Worm (Caenorhabditis elegans): ENCODE measurements around the gene F58E2.3.

Gene F58E2.3

ce11 chrIV:3452516-3452915 is 14.7 kb upstream of the F58E2.3 start:
- TF ChIP-seq egl-5 (tag; optimal IDR thresholded peaks at IDR 0.05) (no peak), daf-12 (tag; optimal IDR thresholded peaks at IDR 0.05) (no peak), ceh-9 (tag; optimal IDR thresholded peaks at IDR 0.05) (no peak), lsy-12 (tag; optimal IDR thresholded peaks at IDR 0.05) (no peak), unc-62 (GFP tag; optimal IDR thresholded peaks at IDR 0.05) (no peak), nhr-23 (tag; optimal IDR thresholded peaks at IDR 0.05) (no peak), nhr-25 (tag; optimal IDR thresholded peaks at IDR 0.05) (no peak), ceh-28 (tag; optimal IDR thresholded peaks at IDR 0.05) (no peak), eor-1 (tag; optimal IDR thresholded peaks at IDR 0.05) (no peak), egl-27 (tag; optimal IDR thresholded peaks at IDR 0.05) (no peak), nhr-77 (tag; optimal IDR thresholded peaks at IDR 0.05) (no peak)

- no peak for TF ChIP-seq mml-1 (tag; optimal IDR thresholded peaks at IDR 0.05)
- no peak for TF ChIP-seq ztf-11 (tag; optimal IDR thresholded peaks at IDR 0.05)
- no peak for TF ChIP-seq nhr-77 (tag; optimal IDR thresholded peaks at IDR 0.05)
- TF ChIP-seq egl-27 (tag; optimal IDR thresholded peaks at IDR 0.05): no peak
- no peak for TF ChIP-seq aly-2 (tag; optimal IDR thresholded peaks at IDR 0.05)
- no peak for TF ChIP-seq pqm-1 (tag; optimal IDR thresholded peaks at IDR 0.05)
- no peak for TF ChIP-seq fkh-2 (tag; optimal IDR thresholded peaks at IDR 0.05)
- TF ChIP-seq hmg-11 (tag; optimal IDR thresholded peaks at IDR 0.05): no peak
- TF ChIP-seq nhr-11 (tag; optimal IDR thresholded peaks at IDR 0.05): no peak
Measured at ce11 chrIV:3453346-3453745, 13.9 kb upstream of the F58E2.3 start, which contains the start of gene srz-23. srz-23 (plus strand) TSS chrIV:3453608.

ce11 chrIV:3463254-3463653 is 4.0 kb upstream of the F58E2.3 start, which contains the start of gene F58E2.4:
F58E2.4 (plus strand) TSS chrIV:3463387.
- no peak for TF ChIP-seq nhr-25 (tag; optimal IDR thresholded peaks at IDR 0.05)
- TF ChIP-seq sea-2 (GFP tag; optimal IDR thresholded peaks at IDR 0.05): no peak
- TF ChIP-seq egl-27 (tag; optimal IDR thresholded peaks at IDR 0.05): no peak
- no peak for TF ChIP-seq pha-4 (tag; optimal IDR thresholded peaks at IDR 0.05)
- TF ChIP-seq aly-2 (tag; optimal IDR thresholded peaks at IDR 0.05): no peak
- no peak for TF ChIP-seq unc-62 (GFP tag; optimal IDR thresholded peaks at IDR 0.05)
- no peak for TF ChIP-seq zag-1 (tag; optimal IDR thresholded peaks at IDR 0.05)
- TF ChIP-seq pqm-1 (tag; optimal IDR thresholded peaks at IDR 0.05): no peak
- no peak for TF ChIP-seq unc-39 (tag; optimal IDR thresholded peaks at IDR 0.05)
- TF ChIP-seq ceh-16 (tag; optimal IDR thresholded peaks at IDR 0.05): no peak

- TF ChIP-seq egl-5 (tag; optimal IDR thresholded peaks at IDR 0.05): no peak
- TF ChIP-seq R02D3.7 (tag; optimal IDR thresholded peaks at IDR 0.05): no peak
- no peak for TF ChIP-seq pqm-1 (tag; optimal IDR thresholded peaks at IDR 0.05)
- no peak for TF ChIP-seq egl-27 (tag; optimal IDR thresholded peaks at IDR 0.05)
- TF ChIP-seq nhr-67 (tag; optimal IDR thresholded peaks at IDR 0.05): no peak
- TF ChIP-seq ama-1 (optimal IDR thresholded peaks at IDR 0.05): no peak
- TF ChIP-seq mml-1 (tag; optimal IDR thresholded peaks at IDR 0.05): no peak
- no peak for TF ChIP-seq lin-15B (tag; optimal IDR thresholded peaks at IDR 0.05)
- TF ChIP-seq nhr-28 (tag; optimal IDR thresholded peaks at IDR 0.05): no peak
- no peak for TF ChIP-seq zag-1 (tag; optimal IDR thresholded peaks at IDR 0.05)
- TF ChIP-seq nhr-12 (tag; optimal IDR thresholded peaks at IDR 0.05): no peak
- no peak for TF ChIP-seq aly-2 (tag; optimal IDR thresholded peaks at IDR 0.05)
- no peak for TF ChIP-seq nfya-1 (tag; optimal IDR thresholded peaks at IDR 0.05; ENCODE audit: insufficient read depth)
- no peak for TF ChIP-seq nhr-43 (tag; optimal IDR thresholded peaks at IDR 0.05; ENCODE audit: poor library complexity, severe bottlenecking)
Measured at ce11 chrIV:3467751-3468150, 523 bp downstream of the F58E2.3 start.

ce11 chrIV:3469742-3470141 is 2.5 kb downstream of the F58E2.3 start, which contains the start of gene F58E2.2:
F58E2.2 (plus strand) TSS chrIV:3470042.
- no peak for TF ChIP-seq aly-2 (tag; optimal IDR thresholded peaks at IDR 0.05)
- no peak for TF ChIP-seq tbx-2 (tag; optimal IDR thresholded peaks at IDR 0.05)
- no peak for TF ChIP-seq elt-3 (tag; optimal IDR thresholded peaks at IDR 0.05)
- no peak for TF ChIP-seq nfya-1 (tag; optimal IDR thresholded peaks at IDR 0.05; ENCODE audit: insufficient read depth)
- TF ChIP-seq fos-1 (tag; optimal IDR thresholded peaks at IDR 0.05): no peak
- TF ChIP-seq nhr-23 (tag; optimal IDR thresholded peaks at IDR 0.05): no peak
- no peak for TF ChIP-seq jun-1 (tag; optimal IDR thresholded peaks at IDR 0.05)
- TF ChIP-seq pha-4 (tag; optimal IDR thresholded peaks at IDR 0.05): no peak
- TF ChIP-seq unc-39 (tag; optimal IDR thresholded peaks at IDR 0.05): no peak
- no peak for TF ChIP-seq lin-15B (tag; optimal IDR thresholded peaks at IDR 0.05)
- TF ChIP-seq mml-1 (tag; optimal IDR thresholded peaks at IDR 0.05): no peak
- TF ChIP-seq mdl-1 (tag; optimal IDR thresholded peaks at IDR 0.05): no peak
- no peak for TF ChIP-seq eor-1 (tag; optimal IDR thresholded peaks at IDR 0.05)
- TF ChIP-seq nhr-25 (tag; optimal IDR thresholded peaks at IDR 0.05): no peak
- no peak for TF ChIP-seq nhr-11 (tag; optimal IDR thresholded peaks at IDR 0.05)
- TF ChIP-seq fkh-10 (GFP tag; optimal IDR thresholded peaks at IDR 0.05): no peak
- no peak for TF ChIP-seq daf-12 (tag; optimal IDR thresholded peaks at IDR 0.05)

Data from whole organism, L3 larva.